Fruit fly (Drosophila melanogaster) whole organism, prepupa: ENCODE measurements around the gene CHES-1-like.
A peak's percentile ranks its signal among the peaks of the same experiment; 100 is the strongest.

ENCODE experiments used
- Blimp-1 ChIP-seq: fragments of 200-800 bp; sonication (Bioruptor generic); optimal IDR thresholded peaks from 3 replicates; lab custom pipeline; 2017; ENCODE audit warnings: missing biosample characterization, missing genetic modification characterization, mild to moderate bottlenecking, moderate library complexity, missing genetic modification reagents
- CG10631 ChIP-seq: fragments of 200-800 bp; sonication (Bioruptor generic); optimal IDR thresholded peaks from 2 replicates; lab custom pipeline; 2016; ENCODE audit warnings: missing biosample characterization, missing genetic modification characterization
- CG10669 ChIP-seq: fragments of 200-800 bp; sonication (Bioruptor generic); optimal IDR thresholded peaks from 3 replicates; lab custom pipeline; 2018; ENCODE audit warnings: missing biosample characterization, mild to moderate bottlenecking, missing genetic modification characterization, moderate library complexity
- CG11902 ChIP-seq: fragments of 200-800 bp; sonication (Bioruptor generic); optimal IDR thresholded peaks from 3 replicates; lab custom pipeline; 2016; ENCODE audit warnings: missing biosample characterization, missing genetic modification characterization
- CG15336 ChIP-seq: fragments of 200-800 bp; sonication (Bioruptor generic); IDR thresholded peaks from 2 replicates; pipeline ENCODE4 v1.3.6; 2022; ENCODE audit warnings: missing biosample characterization, missing genetic modification characterization
- CG1621 ChIP-seq: fragments of 200-800 bp; sonication (Bioruptor generic); optimal IDR thresholded peaks from 3 replicates; lab custom pipeline; 2018; ENCODE audit warnings: missing biosample characterization, mild to moderate bottlenecking, missing genetic modification characterization
- CG16779 ChIP-seq: fragments of 200-800 bp; sonication (Bioruptor generic); optimal IDR thresholded peaks from 3 replicates; lab custom pipeline; 2017; ENCODE audit warnings: missing biosample characterization, mild to moderate bottlenecking, missing genetic modification characterization
- CG3032 ChIP-seq: fragments of 200-800 bp; optimal IDR thresholded peaks from 2 replicates; lab custom pipeline; 2019; ENCODE audit warnings: missing biosample characterization, mild to moderate bottlenecking, missing genetic modification characterization, moderate library complexity
- CG31627 ChIP-seq: fragments of 200-800 bp; sonication (Bioruptor generic); optimal IDR thresholded peaks from 3 replicates; lab custom pipeline; 2016; ENCODE audit warnings: missing biosample characterization, missing genetic modification characterization
- CG32006 ChIP-seq: fragments of 200-800 bp; sonication (Bioruptor generic); optimal IDR thresholded peaks from 3 replicates; lab custom pipeline; 2017; ENCODE audit warnings: missing biosample characterization, mild to moderate bottlenecking, missing genetic modification characterization
- CG3919 ChIP-seq: fragments of 200-800 bp; sonication (Bioruptor generic); optimal IDR thresholded peaks from 3 replicates; lab custom pipeline; 2016; ENCODE audit warnings: missing biosample characterization, missing genetic modification characterization
- CG4318 ChIP-seq: fragments of 200-800 bp; sonication (Bioruptor generic); optimal IDR thresholded peaks from 3 replicates; lab custom pipeline; 2017; ENCODE audit warnings: missing biosample characterization, mild to moderate bottlenecking, missing genetic modification characterization
- CG6276 ChIP-seq: fragments of 200-800 bp; sonication (Bioruptor generic); optimal IDR thresholded peaks from 2 replicates; lab custom pipeline; 2017; ENCODE audit warnings: missing biosample characterization, mild to moderate bottlenecking, missing genetic modification characterization
- CG6792 ChIP-seq: fragments of 200-800 bp; sonication (Bioruptor generic); optimal IDR thresholded peaks from 3 replicates; lab custom pipeline; 2016; ENCODE audit warnings: missing biosample characterization, missing genetic modification characterization
- CG6808 ChIP-seq: fragments of 200-800 bp; sonication (Bioruptor generic); optimal IDR thresholded peaks from 3 replicates; lab custom pipeline; 2017; ENCODE audit warnings: missing biosample characterization, missing genetic modification characterization, mild to moderate bottlenecking, moderate library complexity, missing genetic modification reagents
- CG6854 ChIP-seq: fragments of 200-800 bp; sonication (Bioruptor generic); optimal IDR thresholded peaks from 2 replicates; lab custom pipeline; 2017; ENCODE audit warnings: missing biosample characterization, mild to moderate bottlenecking, missing genetic modification characterization
- CG7368 ChIP-seq: fragments of 200-800 bp; sonication (Bioruptor generic); optimal IDR thresholded peaks from 3 replicates; lab custom pipeline; 2016; ENCODE audit warnings: missing biosample characterization, missing genetic modification characterization
- CG8119 ChIP-seq: fragments of 200-800 bp; sonication (Bioruptor generic); IDR thresholded peaks from 3 replicates; pipeline ENCODE4 v1.3.6; 2022; ENCODE audit warnings: missing biosample characterization, missing genetic modification characterization
- CG8319 ChIP-seq: fragments of 200-800 bp; sonication (Bioruptor generic); optimal IDR thresholded peaks from 3 replicates; lab custom pipeline; 2016; ENCODE audit warnings: missing biosample characterization, missing genetic modification characterization
- CG8632 ChIP-seq: fragments of 200-800 bp; sonication (Bioruptor generic); optimal IDR thresholded peaks from 3 replicates; lab custom pipeline; 2016; ENCODE audit warnings: missing biosample characterization, missing genetic modification characterization
- CG9139 ChIP-seq: fragments of 200-800 bp; sonication (Bioruptor generic); optimal IDR thresholded peaks from 3 replicates; lab custom pipeline; 2017; ENCODE audit warnings: missing biosample characterization, mild to moderate bottlenecking, missing genetic modification characterization
- Eip75B ChIP-seq: fragments of 200-800 bp; sonication (Bioruptor generic); optimal IDR thresholded peaks from 3 replicates; lab custom pipeline; 2016; ENCODE audit warnings: missing biosample characterization, missing genetic modification characterization
- Eip78C ChIP-seq: fragments of 200-800 bp; sonication (Bioruptor generic); peaks from one replicate; lab custom pipeline; 2016; ENCODE audit warnings: missing biosample characterization, missing genetic modification characterization
- Eip93F ChIP-seq: fragments of 200-800 bp; sonication (Bioruptor generic); optimal IDR thresholded peaks from 2 replicates; lab custom pipeline; 2016; ENCODE audit warnings: missing biosample characterization, mild to moderate bottlenecking, missing genetic modification characterization
- Ets21C ChIP-seq: fragments of 200-800 bp; sonication (Bioruptor generic); optimal IDR thresholded peaks from 3 replicates; lab custom pipeline; 2016; ENCODE audit warnings: missing biosample characterization, missing genetic modification characterization
- Gug ChIP-seq: fragments of 200-800 bp; sonication (Bioruptor generic); IDR thresholded peaks from 2 replicates; pipeline ENCODE4 v1.3.6; 2022; ENCODE audit warnings: missing biosample characterization, missing genetic modification characterization
- Hr38 ChIP-seq: sonication (Bioruptor generic); optimal IDR thresholded peaks from 2 replicates; lab custom pipeline; 2016; ENCODE audit warnings: missing biosample characterization, missing genetic modification characterization
- Hr4 ChIP-seq: fragments of 200-800 bp; sonication (Bioruptor generic); optimal IDR thresholded peaks from 3 replicates; lab custom pipeline; 2016; ENCODE audit warnings: missing biosample characterization, missing genetic modification characterization
- Lpt ChIP-seq: fragments of 200-800 bp; sonication (Bioruptor generic); optimal IDR thresholded peaks from 3 replicates; lab custom pipeline; 2016; ENCODE audit warnings: missing biosample characterization, missing genetic modification characterization
- Met ChIP-seq: fragments of 200-800 bp; sonication (Bioruptor generic); optimal IDR thresholded peaks from 3 replicates; lab custom pipeline; 2016; ENCODE audit warnings: missing biosample characterization, missing genetic modification characterization
- Sox14 ChIP-seq: fragments of 200-800 bp; sonication (Bioruptor generic); optimal IDR thresholded peaks from 3 replicates; lab custom pipeline; 2016; ENCODE audit warnings: missing biosample characterization, missing genetic modification characterization
- Sox15 ChIP-seq: fragments of 200-800 bp; sonication (Bioruptor generic); optimal IDR thresholded peaks from 3 replicates; lab custom pipeline; 2016; ENCODE audit warnings: missing biosample characterization, missing genetic modification characterization
- achi ChIP-seq: fragments of 200-800 bp; sonication (Bioruptor generic); optimal IDR thresholded peaks from 3 replicates; lab custom pipeline; 2016; ENCODE audit warnings: missing biosample characterization, missing genetic modification characterization
- cyc ChIP-seq: fragments of 200-800 bp; sonication (Bioruptor generic); optimal IDR thresholded peaks from 3 replicates; lab custom pipeline; 2016; ENCODE audit warnings: missing biosample characterization, missing genetic modification characterization
- dac ChIP-seq: fragments of 200-800 bp; sonication (Bioruptor generic); optimal IDR thresholded peaks from 2 replicates; lab custom pipeline; 2017; ENCODE audit warnings: missing biosample characterization, mild to moderate bottlenecking, missing genetic modification characterization
- dsx ChIP-seq: fragments of 200-800 bp; optimal IDR thresholded peaks from 3 replicates; lab custom pipeline; 2019; ENCODE audit warnings: missing biosample characterization, mild to moderate bottlenecking, missing genetic modification characterization, moderate library complexity; ENCODE audit not compliant: poor library complexity, severe bottlenecking
- esn ChIP-seq: fragments of 200-800 bp; sonication (Bioruptor generic); optimal IDR thresholded peaks from 2 replicates; lab custom pipeline; 2016; ENCODE audit warnings: missing biosample characterization, mild to moderate bottlenecking, missing genetic modification characterization, moderate library complexity
- fd59A ChIP-seq: fragments of 200-800 bp; sonication (Bioruptor generic); optimal IDR thresholded peaks from 2 replicates; lab custom pipeline; 2017; ENCODE audit warnings: missing biosample characterization, mild to moderate bottlenecking, missing genetic modification characterization, missing genetic modification reagents
- fd85E ChIP-seq: fragments of 200-800 bp; sonication (Bioruptor generic); optimal IDR thresholded peaks from 3 replicates; lab custom pipeline; 2016; ENCODE audit warnings: missing biosample characterization, missing genetic modification characterization
- fkh ChIP-seq: fragments of 200-800 bp; sonication (Bioruptor generic); optimal IDR thresholded peaks from 3 replicates; lab custom pipeline; 2017; ENCODE audit warnings: missing biosample characterization, mild to moderate bottlenecking, missing genetic modification characterization, moderate library complexity
- net ChIP-seq: fragments of 200-800 bp; sonication (Bioruptor generic); optimal IDR thresholded peaks from 3 replicates; lab custom pipeline; 2016; ENCODE audit warnings: missing biosample characterization, missing genetic modification characterization
- pdm3 ChIP-seq: fragments of 200-800 bp; sonication (Bioruptor generic); optimal IDR thresholded peaks from 3 replicates; lab custom pipeline; 2016; ENCODE audit warnings: missing biosample characterization, missing genetic modification characterization
- spab ChIP-seq: fragments of 200-800 bp; sonication (Bioruptor generic); optimal IDR thresholded peaks from 2 replicates; lab custom pipeline; 2017; ENCODE audit warnings: missing biosample characterization, mild to moderate bottlenecking, missing genetic modification characterization, missing genetic modification reagents
- svp ChIP-seq: fragments of 200-800 bp; sonication (Bioruptor generic); peaks from one replicate; lab custom pipeline; 2016; ENCODE audit warnings: missing biosample characterization, missing genetic modification characterization

Gene CHES-1-like

DNA sequence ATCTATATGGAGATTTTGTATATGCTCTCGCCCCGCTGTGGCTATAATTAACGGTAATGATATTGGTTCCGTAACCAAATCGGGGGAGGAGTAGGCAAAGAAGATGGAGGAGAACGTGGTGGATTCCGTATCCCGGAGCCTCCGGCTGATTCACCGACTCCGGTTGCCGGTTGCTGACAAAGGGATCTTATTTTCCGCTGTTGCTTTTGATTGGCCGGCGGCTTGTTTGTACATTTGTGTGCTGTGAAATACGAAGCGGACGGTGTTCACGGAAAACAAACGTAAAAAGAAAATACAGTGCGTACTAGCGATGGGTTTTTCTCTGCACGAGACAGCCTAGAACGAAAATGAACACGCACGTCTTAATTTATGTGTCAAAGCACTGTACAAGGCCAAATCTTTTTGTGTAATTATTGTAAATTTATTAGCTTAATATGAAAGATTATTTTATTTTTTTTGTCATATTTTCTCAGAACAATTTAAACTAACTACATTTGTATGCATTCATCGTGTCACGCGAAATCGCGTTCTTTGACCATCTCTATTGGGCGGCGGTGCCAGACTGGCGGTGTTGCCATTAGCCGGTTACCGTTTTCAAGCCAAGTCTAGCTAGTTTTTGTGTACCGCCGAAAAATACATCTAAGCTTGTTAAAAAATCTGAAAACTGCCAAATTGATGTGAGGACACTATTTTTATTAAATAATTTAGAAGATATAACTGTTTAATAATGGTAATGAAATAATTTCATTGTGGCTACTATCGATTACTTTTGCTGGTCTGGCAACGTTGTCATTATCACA lies 25.1 kb upstream of the CHES-1-like start, which contains the start of the genes Pdp and Rab39 (continued):
- TF ChIP-seq pdm3 (GFP tag; lab: Kevin White, UChicago) (peak; percentile 73), Eip75B (GFP tag; lab: Kevin White, UChicago) (peak; percentile 59), CG4318 (GFP tag; lab: Kevin White, UChicago) (peak; percentile 64), spab (GFP tag; lab: Kevin White, UChicago) (no peak), net (peak; percentile 31), Ets21C (GFP tag; lab: Kevin White, UChicago) (peak; percentile 61), CG6792 (GFP tag; lab: Kevin White, UChicago) (peak; percentile 67), CG1621 (tag; lab: Kevin White, UChicago) (peak; percentile 72), svp (GFP tag; lab: Kevin White, UChicago) (peak; percentile 81), achi (peak; percentile 73), dac (GFP tag; lab: Kevin White, UChicago) (peak; percentile 48), CG3032 (peak; percentile 76), CG6276 (GFP tag; lab: Kevin White, UChicago) (no peak), CG32006 (GFP tag; lab: Kevin White, UChicago) (peak; percentile 69), Eip93F (GFP tag; lab: Kevin White, UChicago) (no peak), Sox14 (peak; percentile 64), Sox15 (GFP tag; lab: Kevin White, UChicago) (peak; percentile 59), Hr4 (GFP tag; lab: Kevin White, UChicago) (peak; percentile 77), esn (peak; percentile 80), CG16779 (no peak)

- peak; percentile 39 for TF ChIP-seq CG8632
- TF ChIP-seq Eip78C (GFP tag; lab: Kevin White, UChicago) = peak; percentile 77
- no peak for TF ChIP-seq CG16779
- TF ChIP-seq CG3919 (GFP tag; lab: Kevin White, UChicago) = no peak
- TF ChIP-seq Gug (GFP tag; lab: Robert Waterston, UW) = no peak
- TF ChIP-seq CG7368 (GFP tag; lab: Kevin White, UChicago) = no peak
- no peak for TF ChIP-seq Met (GFP tag; lab: Kevin White, UChicago)
- no peak for TF ChIP-seq spab (GFP tag; lab: Kevin White, UChicago)
- TF ChIP-seq fd59A = no peak
- no peak for TF ChIP-seq CG10669 (GFP tag; lab: Kevin White, UChicago)
- no peak for TF ChIP-seq Hr4 (GFP tag; lab: Kevin White, UChicago)
- TF ChIP-seq Eip93F (GFP tag; lab: Kevin White, UChicago) = no peak
- no peak for TF ChIP-seq Hr38 (GFP tag; lab: Kevin White, UChicago)
- TF ChIP-seq Lpt (GFP tag; lab: Kevin White, UChicago) = no peak
- TF ChIP-seq CG11902 (GFP tag; lab: Kevin White, UChicago) = peak; percentile 35
- TF ChIP-seq cyc = peak; percentile 54
- TF ChIP-seq CG10631 (GFP tag; lab: Kevin White, UChicago) = peak; percentile 71
- TF ChIP-seq achi = no peak
- TF ChIP-seq Blimp-1 (GFP tag; lab: Kevin White, UChicago) = no peak
- TF ChIP-seq CG6808 (GFP tag; lab: Kevin White, UChicago) = no peak
- TF ChIP-seq CG6276 (GFP tag; lab: Kevin White, UChicago) = no peak
- TF ChIP-seq fkh (GFP tag; lab: Kevin White, UChicago) = peak; percentile 47
- TF ChIP-seq svp (GFP tag; lab: Kevin White, UChicago) = peak; percentile 77
- peak; percentile 0 for TF ChIP-seq CG8319 (GFP tag; lab: Kevin White, UChicago)
- TF ChIP-seq Ets21C (GFP tag; lab: Kevin White, UChicago) = no peak
- TF ChIP-seq CG15336 (GFP tag; lab: Robert Waterston, UW) = no peak
- TF ChIP-seq dsx (GFP tag; lab: Kevin White, UChicago) = peak; percentile 69
- TF ChIP-seq Eip75B (GFP tag; lab: Kevin White, UChicago) = no peak
- TF ChIP-seq fd85E (GFP tag; lab: Kevin White, UChicago) = no peak
- TF ChIP-seq dac (GFP tag; lab: Kevin White, UChicago) = peak; percentile 10
- no peak for TF ChIP-seq CG4318 (GFP tag; lab: Kevin White, UChicago)
- peak; percentile 46 for TF ChIP-seq CG31627 (GFP tag; lab: Kevin White, UChicago)
- TF ChIP-seq pdm3 (GFP tag; lab: Kevin White, UChicago) = no peak
- TF ChIP-seq Sox14 = peak; percentile 52
- TF ChIP-seq CG6854 (GFP tag; lab: Kevin White, UChicago) = no peak
- no peak for TF ChIP-seq CG1621 (tag; lab: Kevin White, UChicago)
- no peak for TF ChIP-seq CG9139 (GFP tag; lab: Kevin White, UChicago)
- peak; percentile 63 for TF ChIP-seq esn
- no peak; the same call in 2 of the 3 replicates for TF ChIP-seq CG8119 (GFP tag; lab: Robert Waterston, UW)
These were observed 19.3 kb upstream of the CHES-1-like start, which contains the start of the genes NELF-B and CG12155 for dm6 chrX:7728251-7729164. Gene NELF-B, minus strand, starts transcription at chrX:7728361. Gene CG12155, plus strand, starts transcription at chrX:7728755.
